Fruit fly (Drosophila melanogaster) whole organism, embryonic: Measurements from ENCODE around the gene CG3626.
A peak's percentile ranks its signal among the peaks of the same experiment; 100 is the strongest.

Experiments used
- Atf6 ChIP-seq: fragments of 200-800 bp; sonication (Bioruptor generic); IDR thresholded peaks from 2 replicates; pipeline ENCODE4 v1.3.6; 2022; ENCODE audit warnings: missing biosample characterization, missing genetic modification characterization
- CG10274 ChIP-seq: fragments of 200-800 bp; sonication (Bioruptor generic); optimal IDR thresholded peaks from 3 replicates; lab custom pipeline; 2017; ENCODE audit warnings: missing biosample characterization, mild to moderate bottlenecking, missing genetic modification characterization
- CG11723 ChIP-seq: fragments of 200-800 bp; sonication (Bioruptor generic); optimal IDR thresholded peaks from 2 replicates; lab custom pipeline; 2017; ENCODE audit warnings: missing biosample characterization, mild to moderate bottlenecking, missing genetic modification characterization
- CG13624 ChIP-seq: fragments of 200-800 bp; sonication (Bioruptor generic); optimal IDR thresholded peaks from 2 replicates; lab custom pipeline; 2016; ENCODE audit warnings: missing biosample characterization, missing genetic modification characterization
- CG1602 ChIP-seq: fragments of 200-800 bp; sonication (Bioruptor generic); optimal IDR thresholded peaks from 3 replicates; lab custom pipeline; 2016; ENCODE audit warnings: missing biosample characterization, missing genetic modification characterization
- CG17359 ChIP-seq: fragments of 200-800 bp; sonication (Bioruptor generic); optimal IDR thresholded peaks from 3 replicates; lab custom pipeline; 2018; ENCODE audit warnings: missing biosample characterization, mild to moderate bottlenecking, missing genetic modification characterization, moderate library complexity
- CG17385 ChIP-seq: fragments of 200-800 bp; sonication (Bioruptor generic); optimal IDR thresholded peaks from 3 replicates; lab custom pipeline; 2018; ENCODE audit warnings: missing biosample characterization, mild to moderate bottlenecking, missing genetic modification characterization
- CG18262 ChIP-seq: fragments of 200-800 bp; optimal IDR thresholded peaks from 3 replicates; lab custom pipeline; 2019; ENCODE audit warnings: missing biosample characterization, mild to moderate bottlenecking, missing genetic modification characterization, moderate library complexity
- CG2120 ChIP-seq: fragments of 200-800 bp; sonication (Bioruptor generic); optimal IDR thresholded peaks from 3 replicates; lab custom pipeline; 2016; ENCODE audit warnings: missing biosample characterization, missing genetic modification characterization
- CG30020 ChIP-seq: fragments of 200-800 bp; optimal IDR thresholded peaks from 2 replicates; lab custom pipeline; 2019; ENCODE audit warnings: missing biosample characterization, mild to moderate bottlenecking, missing genetic modification characterization, moderate library complexity
- CG31365 ChIP-seq: fragments of 200-800 bp; sonication (Bioruptor generic); optimal IDR thresholded peaks from 2 replicates; lab custom pipeline; 2018; ENCODE audit warnings: missing biosample characterization, mild to moderate bottlenecking, missing genetic modification characterization
- CG33213 ChIP-seq: fragments of 200-800 bp; sonication (Bioruptor generic); optimal IDR thresholded peaks from 3 replicates; lab custom pipeline; 2016; ENCODE audit warnings: missing biosample characterization, missing genetic modification characterization
- CG34224 ChIP-seq: fragments of 200-800 bp; sonication (Bioruptor generic); IDR thresholded peaks from 3 replicates; pipeline ENCODE4 v1.3.6; 2022; ENCODE audit warnings: missing biosample characterization, missing genetic modification characterization; ENCODE audit not compliant: partially characterized antibody
- CG3838 ChIP-seq: fragments of 200-800 bp; sonication (Bioruptor generic); optimal IDR thresholded peaks from 3 replicates; lab custom pipeline; 2016; ENCODE audit warnings: missing biosample characterization, missing genetic modification characterization
- CG4328 ChIP-seq: fragments of 200-800 bp; sonication (Bioruptor generic); optimal IDR thresholded peaks from 3 replicates; lab custom pipeline; 2017; ENCODE audit warnings: missing biosample characterization, missing genetic modification reagents, missing genetic modification characterization
- CG43689 ChIP-seq: fragments of 200-800 bp; sonication (Bioruptor generic); IDR thresholded peaks from 2 replicates; pipeline ENCODE4 v1.3.6; 2022; ENCODE audit warnings: missing biosample characterization, missing genetic modification characterization
- CG4404 ChIP-seq: fragments of 200-800 bp; sonication (Bioruptor generic); IDR thresholded peaks from 2 replicates; pipeline ENCODE4 v1.3.6; 2022; ENCODE audit warnings: missing biosample characterization, missing genetic modification characterization
- CG4730 ChIP-seq: fragments of 200-800 bp; sonication (Bioruptor generic); IDR thresholded peaks from 2 replicates; pipeline ENCODE4 v1.3.6; 2022; ENCODE audit warnings: missing biosample characterization, missing genetic modification characterization
- CG6175 ChIP-seq: fragments of 200-800 bp; sonication (Bioruptor generic); IDR thresholded peaks from 3 replicates; pipeline ENCODE4 v1.3.6; 2022; ENCODE audit warnings: missing biosample characterization, missing genetic modification characterization
- CG6765 ChIP-seq: fragments of 200-800 bp; sonication (Bioruptor generic); optimal IDR thresholded peaks from 3 replicates; lab custom pipeline; 2017; ENCODE audit warnings: missing biosample characterization, mild to moderate bottlenecking, missing genetic modification characterization
- CG8359 ChIP-seq: fragments of 200-800 bp; sonication (Bioruptor generic); optimal IDR thresholded peaks from 2 replicates; lab custom pipeline; 2017; ENCODE audit warnings: missing biosample characterization, mild to moderate bottlenecking, missing genetic modification characterization, borderline replicate concordance
- CG9727 ChIP-seq: fragments of 200-800 bp; sonication (Bioruptor generic); optimal IDR thresholded peaks from 3 replicates; lab custom pipeline; 2017; ENCODE audit warnings: missing biosample characterization, mild to moderate bottlenecking, missing genetic modification characterization
- D19A ChIP-seq: fragments of 200-800 bp; optimal IDR thresholded peaks from 3 replicates; lab custom pipeline; 2019; ENCODE audit warnings: missing biosample characterization, mild to moderate bottlenecking, missing genetic modification characterization, moderate library complexity
- Dek ChIP-seq: fragments of 200-800 bp; sonication (Bioruptor generic); optimal IDR thresholded peaks from 3 replicates; lab custom pipeline; 2019; ENCODE audit warnings: missing biosample characterization, mild to moderate bottlenecking, missing genetic modification characterization, moderate library complexity
- Dip2 ChIP-seq: fragments of 200-800 bp; sonication (Bioruptor generic); IDR thresholded peaks from 2 replicates; pipeline ENCODE4 v1.3.6; 2022; ENCODE audit warnings: missing biosample characterization, missing genetic modification characterization
- Doc3 ChIP-seq: fragments of 200-800 bp; sonication (Bioruptor generic); IDR thresholded peaks from 3 replicates; pipeline ENCODE4 v1.3.6; 2022; ENCODE audit warnings: missing biosample characterization, missing genetic modification characterization; ENCODE audit not compliant: partially characterized antibody
- E2f2 ChIP-seq: fragments of 200-800 bp; sonication (Bioruptor generic); IDR thresholded peaks from 2 replicates; pipeline ENCODE4 v1.3.6; 2022; ENCODE audit warnings: missing biosample characterization, missing genetic modification characterization
- Ets97D ChIP-seq: fragments of 200-800 bp; sonication (Bioruptor generic); optimal IDR thresholded peaks from 3 replicates; lab custom pipeline; 2016; ENCODE audit warnings: missing biosample characterization, missing genetic modification characterization
- Hey ChIP-seq: fragments of 200-800 bp; sonication (Bioruptor generic); optimal IDR thresholded peaks from 3 replicates; lab custom pipeline; 2018; ENCODE audit warnings: missing biosample characterization, mild to moderate bottlenecking, missing genetic modification characterization
- Lim3 ChIP-seq: fragments of 200-800 bp; sonication (Bioruptor generic); IDR thresholded peaks from 2 replicates; pipeline ENCODE4 v1.3.6; 2022; ENCODE audit warnings: missing biosample characterization, missing genetic modification characterization
- Mrtf ChIP-seq: fragments of 200-800 bp; sonication (Bioruptor generic); IDR thresholded peaks from 3 replicates; pipeline ENCODE4 v1.3.6; 2022; ENCODE audit warnings: missing biosample characterization, missing genetic modification characterization
- NK7.1 ChIP-seq: fragments of 200-800 bp; sonication (Bioruptor generic); optimal IDR thresholded peaks from 3 replicates; lab custom pipeline; 2016; ENCODE audit warnings: missing biosample characterization, missing genetic modification characterization
- Sox102F ChIP-seq: fragments of 200-800 bp; sonication (Bioruptor generic); optimal IDR thresholded peaks from 2 replicates; lab custom pipeline; 2018; ENCODE audit warnings: missing biosample characterization, mild to moderate bottlenecking, missing genetic modification characterization, moderate library complexity
- Sry-δ ChIP-seq: fragments of 200-800 bp; sonication (Bioruptor generic); optimal IDR thresholded peaks from 2 replicates; lab custom pipeline; 2016; ENCODE audit warnings: missing biosample characterization, missing genetic modification characterization
- Usf ChIP-seq: fragments of 200-800 bp; sonication (Bioruptor generic); optimal IDR thresholded peaks from 2 replicates; lab custom pipeline; 2017; ENCODE audit warnings: missing genotype, missing biosample characterization, missing genetic modification characterization
- chn ChIP-seq: fragments of 200-800 bp; sonication (Bioruptor generic); optimal IDR thresholded peaks from 2 replicates; lab custom pipeline; 2016; ENCODE audit warnings: missing biosample characterization, missing genetic modification characterization
- da ChIP-seq: fragments of 200-800 bp; sonication (Bioruptor generic); optimal IDR thresholded peaks from 2 replicates; lab custom pipeline; 2016; ENCODE audit warnings: missing biosample characterization, missing genetic modification characterization
- fd3F ChIP-seq: fragments of 200-800 bp; sonication (Bioruptor generic); optimal IDR thresholded peaks from 2 replicates; lab custom pipeline; 2018; ENCODE audit warnings: missing biosample characterization, mild to moderate bottlenecking, missing genetic modification characterization, moderate library complexity
- hb ChIP-seq: fragments of 200-800 bp; sonication (Bioruptor generic); IDR thresholded peaks from 3 replicates; pipeline ENCODE4 v1.3.6; 2022; ENCODE audit warnings: missing biosample characterization, missing genetic modification characterization; ENCODE audit not compliant: partially characterized antibody
- jigr1 ChIP-seq: fragments of 200-800 bp; sonication (Bioruptor generic); IDR thresholded peaks from 3 replicates; pipeline ENCODE4 v1.3.6; 2022; ENCODE audit warnings: missing biosample characterization, missing genetic modification characterization
- kah ChIP-seq: fragments of 200-800 bp; sonication (Bioruptor generic); optimal IDR thresholded peaks from 2 replicates; lab custom pipeline; 2018; ENCODE audit warnings: missing biosample characterization, mild to moderate bottlenecking, missing genetic modification characterization
- luna ChIP-seq: fragments of 200-800 bp; sonication (Bioruptor generic); optimal IDR thresholded peaks from 2 replicates; lab custom pipeline; 2016; ENCODE audit warnings: missing biosample characterization, missing genetic modification characterization
- pan ChIP-seq, 4 experiments: fragments of >200 bp in 3 of 4; fragments of 200-800 bp in 1 of 4; sonication (Bioruptor generic) in 1 of 4; optimal IDR thresholded peaks in 3 of 4; IDR thresholded peaks in 1 of 4; 2 replicates each; pipeline versions ENCODE4 v1.3.6 to Lab custom; 2017 to 2022; ENCODE audit warnings: missing biosample characterization in 2 of 4, missing genetic modification characterization in 2 of 4, mixed read lengths in 1 of 4
- peb ChIP-seq: fragments of 200-800 bp; sonication (Bioruptor generic); IDR thresholded peaks from 2 replicates; pipeline ENCODE4 v1.3.6; 2022; ENCODE audit warnings: missing biosample characterization, missing genetic modification characterization
- pita ChIP-seq: fragments of 200-800 bp; sonication (Bioruptor generic); optimal IDR thresholded peaks from 2 replicates; lab custom pipeline; 2017; ENCODE audit warnings: missing biosample characterization, mild to moderate bottlenecking, missing genetic modification characterization
- prd ChIP-seq, 3 experiments: fragments of >200 bp in 2 of 3; fragments of 200-800 bp in 1 of 3; sonication (Bioruptor generic) in 1 of 3; optimal IDR thresholded peaks in 2 of 3; IDR thresholded peaks in 1 of 3; 2 replicates in 2 of 3; 3 replicates in 1 of 3; pipeline versions ENCODE4 v1.3.6 to Lab custom; 2017 to 2022; ENCODE audit warnings: missing biosample characterization in 1 of 3, missing genetic modification characterization in 1 of 3
- salm ChIP-seq: fragments of 200-800 bp; sonication (Bioruptor generic); optimal IDR thresholded peaks from 2 replicates; lab custom pipeline; 2018; ENCODE audit warnings: missing biosample characterization, mild to moderate bottlenecking, missing genetic modification characterization
- sd ChIP-seq: fragments of 200-800 bp; sonication (Bioruptor generic); optimal IDR thresholded peaks from 3 replicates; lab custom pipeline; 2018; ENCODE audit warnings: missing biosample characterization, mild to moderate bottlenecking, missing genetic modification characterization, moderate library complexity
- sna ChIP-seq: fragments of 200-800 bp; sonication (Bioruptor generic); IDR thresholded peaks from 2 replicates; pipeline ENCODE4 v1.3.6; 2022; ENCODE audit warnings: missing biosample characterization, missing genetic modification characterization; ENCODE audit not compliant: partially characterized antibody
- stc ChIP-seq: fragments of 200-800 bp; sonication (Bioruptor generic); IDR thresholded peaks from 2 replicates; pipeline ENCODE4 v1.3.6; 2022; ENCODE audit warnings: missing biosample characterization, missing genetic modification characterization
- tin ChIP-seq: fragments of 200-800 bp; sonication (Bioruptor generic); optimal IDR thresholded peaks from 3 replicates; lab custom pipeline; 2016; ENCODE audit warnings: missing biosample characterization, missing genetic modification characterization

Gene CG3626

dm6 chrX:4329809-4330208 is 36.4 kb upstream of the CG3626 start (continued):
- TF ChIP-seq CG34224 (GFP tag; lab: Robert Waterston, UW): no peak
- TF ChIP-seq luna (GFP tag; lab: Kevin White, UChicago): no peak
- no peak for TF ChIP-seq CG1602 (GFP tag; lab: Kevin White, UChicago)
- TF ChIP-seq pita (GFP tag; lab: Kevin White, UChicago): no peak
- peak; percentile 44 for TF ChIP-seq CG2120 (GFP tag; lab: Kevin White, UChicago)
- no peak for TF ChIP-seq kah (GFP tag; lab: Kevin White, UChicago)
- no peak for TF ChIP-seq CG43689
- TF ChIP-seq E2f2: no peak
- no peak for TF ChIP-seq CG11723
- TF ChIP-seq salm (tag; lab: Kevin White, UChicago): no peak
- no peak for TF ChIP-seq D19A (tag; lab: Kevin White, UChicago)
- no peak for TF ChIP-seq Ets97D (GFP tag; lab: Kevin White, UChicago)
- TF ChIP-seq tin: peak; percentile 14
- no peak for TF ChIP-seq sna (GFP tag; lab: Robert Waterston, UW)
- TF ChIP-seq CG33213: no peak
- TF ChIP-seq CG9727 (GFP tag; lab: Kevin White, UChicago): no peak
- no peak for TF ChIP-seq pan (optimal IDR thresholded peaks at IDR 0.05; lab: Kevin White, UChicago)
- peak in 1 of 2 experiments; percentile 34 for TF ChIP-seq pan (GFP tag; optimal IDR thresholded peaks at IDR 0.05 in 1 of 2, IDR thresholded peaks at IDR 0.05 in 1 of 2)
- TF ChIP-seq Hey: no peak
- no peak for TF ChIP-seq Doc3
- TF ChIP-seq Dek (tag; lab: Kevin White, UChicago): no peak
- TF ChIP-seq Sox102F (GFP tag; lab: Kevin White, UChicago): no peak
- no peak for TF ChIP-seq CG4730 (GFP tag; lab: Robert Waterston, UW)
- TF ChIP-seq Usf (GFP tag; lab: Kevin White, UChicago): no peak
- no peak for TF ChIP-seq CG30020 (tag; lab: Kevin White, UChicago)
- no peak for TF ChIP-seq Dip2 (GFP tag; lab: Robert Waterston, UW)
- TF ChIP-seq hb: no peak
- TF ChIP-seq NK7.1 (GFP tag; lab: Kevin White, UChicago): no peak
- TF ChIP-seq Sry-δ (GFP tag; lab: Kevin White, UChicago): no peak
- TF ChIP-seq chn (GFP tag; lab: Kevin White, UChicago): no peak
- no peak for TF ChIP-seq Atf6
- no peak for TF ChIP-seq da (GFP tag; lab: Kevin White, UChicago)
- no peak for TF ChIP-seq CG17359 (tag; lab: Kevin White, UChicago)
- no peak for TF ChIP-seq CG13624 (GFP tag; lab: Kevin White, UChicago)
- no peak for TF ChIP-seq CG6175 (GFP tag; lab: Robert Waterston, UW)
- TF ChIP-seq CG18262: no peak
- TF ChIP-seq CG31365: no peak
- no peak for TF ChIP-seq Lim3 (GFP tag; lab: Robert Waterston, UW)
- no peak for TF ChIP-seq stc (GFP tag; lab: Robert Waterston, UW)
- TF ChIP-seq sd: no peak
- TF ChIP-seq CG4328 (GFP tag; lab: Kevin White, UChicago): no peak
- no peak for TF ChIP-seq CG17385 (GFP tag; lab: Kevin White, UChicago)
- TF ChIP-seq CG4404 (GFP tag; lab: Robert Waterston, UW): no peak
- TF ChIP-seq prd (optimal IDR thresholded peaks at IDR 0.05; lab: Kevin White, UChicago): no peak
- TF ChIP-seq prd (GFP tag; IDR thresholded peaks at IDR 0.05; lab: Robert Waterston, UW): 0 out of 3 replicates have a peak, but pooled peaks have one; percentile 21
- TF ChIP-seq fd3F (GFP tag; lab: Kevin White, UChicago): no peak
- no peak for TF ChIP-seq CG8359 (GFP tag; lab: Kevin White, UChicago)
- no peak for TF ChIP-seq Mrtf (GFP tag; lab: Robert Waterston, UW)
- TF ChIP-seq CG10274: no peak
- no peak for TF ChIP-seq peb (GFP tag; lab: Robert Waterston, UW)
- no peak for TF ChIP-seq CG6765 (GFP tag; lab: Kevin White, UChicago)
- TF ChIP-seq jigr1: no peak
- no peak for TF ChIP-seq CG3838 (GFP tag; lab: Kevin White, UChicago)
